Worm (Caenorhabditis elegans) whole organism, L3 larva: ENCODE data around the gene col-69.

Experiments used
- ZK546.5 ChIP-seq: sonication (generic microtip); optimal IDR thresholded peaks from 2 replicates; lab custom pipeline; 2017; ENCODE audit warnings: missing biosample characterization, missing genetic modification characterization
- aly-2 ChIP-seq: fragments of 150-350 bp; optimal IDR thresholded peaks from 2 replicates; lab custom pipeline; 2014; ENCODE audit warnings: missing biosample characterization, missing genetic modification characterization
- ceh-16 ChIP-seq: sonication (generic microtip); optimal IDR thresholded peaks from 2 replicates; lab custom pipeline; 2017; ENCODE audit warnings: missing biosample characterization, missing genetic modification characterization
- ceh-28 ChIP-seq: fragments of 150-350 bp; optimal IDR thresholded peaks from 2 replicates; lab custom pipeline; 2014; ENCODE audit warnings: missing biosample characterization, missing genetic modification reagents, missing genetic modification characterization
- ceh-82 ChIP-seq: fragments of 150-350 bp; optimal IDR thresholded peaks from 2 replicates; lab custom pipeline; 2014; ENCODE audit warnings: missing biosample characterization, missing genetic modification characterization
- egl-27 ChIP-seq: sonication (generic microtip); optimal IDR thresholded peaks from 4 replicates; lab custom pipeline; 2017; ENCODE audit warnings: missing biosample characterization, missing genetic modification reagents, missing genetic modification characterization
- egl-5 ChIP-seq: fragments of 150-350 bp; optimal IDR thresholded peaks from 2 replicates; lab custom pipeline; 2017; ENCODE audit warnings: missing biosample characterization, missing genetic modification reagents, missing genetic modification characterization, inconsistent platforms
- elt-1 ChIP-seq: fragments of 150-350 bp; optimal IDR thresholded peaks from 2 replicates; lab custom pipeline; 2014; ENCODE audit warnings: missing biosample characterization, missing genetic modification characterization
- elt-2 ChIP-seq: sonication (generic microtip); optimal IDR thresholded peaks from 2 replicates; lab custom pipeline; 2016; ENCODE audit warnings: missing genetic modification reagents, mild to moderate bottlenecking, missing genetic modification characterization, missing compliant biosample characterization
- elt-3 ChIP-seq, 3 experiments: fragments of 150-350 bp in 1 of 3; sonication (generic microtip) in 2 of 3; optimal IDR thresholded peaks; 2 replicates in 2 of 3; 4 replicates in 1 of 3; lab custom pipeline; 2014 to 2017; ENCODE audit warnings: missing biosample characterization in 3 of 3, missing genetic modification characterization in 3 of 3
- eor-1 ChIP-seq, 2 experiments: fragments of 150-350 bp; optimal IDR thresholded peaks; 2 replicates each; lab custom pipeline; 2014 to 2018; ENCODE audit warnings: missing biosample characterization in 2 of 2, missing genetic modification characterization in 2 of 2
- fkh-10 ChIP-seq: sonication (generic microtip); optimal IDR thresholded peaks from 2 replicates; lab custom pipeline; 2017; ENCODE audit warnings: missing biosample characterization, missing genetic modification reagents, missing genetic modification characterization
- fkh-2 ChIP-seq: fragments of 150-350 bp; optimal IDR thresholded peaks from 2 replicates; lab custom pipeline; 2014; ENCODE audit warnings: missing biosample characterization, missing genetic modification reagents, missing genetic modification characterization
- hmg-11 ChIP-seq: sonication (generic microtip); optimal IDR thresholded peaks from 2 replicates; lab custom pipeline; 2016; ENCODE audit warnings: missing genetic modification characterization, missing compliant biosample characterization
- jun-1 ChIP-seq: fragments of 150-350 bp; optimal IDR thresholded peaks from 2 replicates; lab custom pipeline; 2014; ENCODE audit warnings: missing biosample characterization, missing genetic modification reagents, missing genetic modification characterization
- lin-15B ChIP-seq: fragments of 150-350 bp; optimal IDR thresholded peaks from 2 replicates; lab custom pipeline; 2014; ENCODE audit warnings: missing biosample characterization, missing genetic modification characterization
- lsy-12 ChIP-seq: sonication (generic microtip); optimal IDR thresholded peaks from 2 replicates; lab custom pipeline; 2016; ENCODE audit warnings: mild to moderate bottlenecking, missing genetic modification characterization, missing compliant biosample characterization
- mdl-1 ChIP-seq: fragments of 150-350 bp; optimal IDR thresholded peaks from 2 replicates; lab custom pipeline; 2014; ENCODE audit warnings: missing biosample characterization, missing genetic modification characterization
- nfya-1 ChIP-seq: sonication (generic microtip); optimal IDR thresholded peaks from 2 replicates; lab custom pipeline; 2017; ENCODE audit warnings: missing genetic modification characterization, mild to moderate bottlenecking, missing compliant biosample characterization, antibody characterized with exemption, moderate library complexity; ENCODE audit not compliant: insufficient read depth
- nhr-11 ChIP-seq: fragments of 150-350 bp; optimal IDR thresholded peaks from 2 replicates; lab custom pipeline; 2014; ENCODE audit warnings: missing biosample characterization, missing genetic modification characterization
- nhr-23 ChIP-seq: fragments of 150-350 bp; optimal IDR thresholded peaks from 2 replicates; lab custom pipeline; 2014; ENCODE audit warnings: missing biosample characterization, missing genetic modification reagents, missing genetic modification characterization
- nhr-25 ChIP-seq: sonication (generic microtip); optimal IDR thresholded peaks from 2 replicates; lab custom pipeline; 2017; ENCODE audit warnings: missing biosample characterization, missing genetic modification characterization
- nhr-43 ChIP-seq: sonication (generic microtip); optimal IDR thresholded peaks from 2 replicates; lab custom pipeline; 2016; ENCODE audit warnings: mild to moderate bottlenecking, missing genetic modification characterization, missing compliant biosample characterization; ENCODE audit not compliant: poor library complexity, severe bottlenecking
- nhr-77 ChIP-seq: fragments of 150-350 bp; optimal IDR thresholded peaks from 2 replicates; lab custom pipeline; 2014; ENCODE audit warnings: missing biosample characterization, missing genetic modification characterization
- pha-4 ChIP-seq: fragments of 150-350 bp; optimal IDR thresholded peaks from 2 replicates; lab custom pipeline; 2014; ENCODE audit warnings: missing biosample characterization, missing genetic modification reagents, missing genetic modification characterization
- pqm-1 ChIP-seq: fragments of 150-350 bp; optimal IDR thresholded peaks from 2 replicates; lab custom pipeline; 2017; ENCODE audit warnings: missing biosample characterization, missing genetic modification characterization, inconsistent platforms
- sea-2 ChIP-seq: fragments of 150-350 bp; sonication (generic microtip); optimal IDR thresholded peaks from 4 replicates; lab custom pipeline; 2014; ENCODE audit warnings: missing biosample characterization, missing genetic modification reagents, missing genetic modification characterization
- skn-1 ChIP-seq: fragments of 150-350 bp; optimal IDR thresholded peaks from 2 replicates; lab custom pipeline; 2014; ENCODE audit warnings: missing biosample characterization, missing genetic modification characterization
- unc-39 ChIP-seq: sonication (generic microtip); optimal IDR thresholded peaks from 4 replicates; lab custom pipeline; 2017; ENCODE audit warnings: missing biosample characterization, missing genetic modification characterization
- unc-62 ChIP-seq: fragments of 150-350 bp; sonication (generic microtip); optimal IDR thresholded peaks from 4 replicates; lab custom pipeline; 2014; ENCODE audit warnings: missing biosample characterization, missing genetic modification reagents, missing genetic modification characterization
- zag-1 ChIP-seq: fragments of 150-350 bp; optimal IDR thresholded peaks from 2 replicates; lab custom pipeline; 2014; ENCODE audit warnings: missing biosample characterization, missing genetic modification characterization
- ztf-4 ChIP-seq: fragments of 150-350 bp; optimal IDR thresholded peaks from 2 replicates; lab custom pipeline; 2014; ENCODE audit warnings: missing biosample characterization, missing genetic modification characterization

Gene col-69

ce11 chrII:303927-304711, 1.4 kb downstream of the col-69 start:
- TF ChIP-seq mdl-1 (tag; lab: Kevin White, UChicago), result no peak
- no peak for TF ChIP-seq jun-1
- no peak for TF ChIP-seq aly-2 (tag; lab: Kevin White, UChicago)
- no peak for TF ChIP-seq ceh-82
- no peak for TF ChIP-seq egl-27 (tag; lab: Kevin White, UChicago)
- TF ChIP-seq unc-62 (GFP tag; lab: Kevin White, UChicago), result no peak
- TF ChIP-seq pqm-1 (tag; lab: Kevin White, UChicago), result no peak
- TF ChIP-seq lsy-12 (tag; lab: Kevin White, UChicago), result no peak
- TF ChIP-seq nfya-1 (tag; lab: Kevin White, UChicago), result no peak
- no peak for TF ChIP-seq unc-39 (tag; lab: Kevin White, UChicago)
- no peak for TF ChIP-seq pha-4 (tag; lab: Kevin White, UChicago)
- TF ChIP-seq fkh-2 (tag; lab: Kevin White, UChicago), result no peak
- no peak for TF ChIP-seq ceh-16 (tag; lab: Kevin White, UChicago)
- no peak for TF ChIP-seq elt-3 (tag; optimal IDR thresholded peaks at IDR 0.05; lab: Kevin White, UChicago)
- no peak for TF ChIP-seq zag-1
- TF ChIP-seq nhr-23, result no peak
- TF ChIP-seq sea-2 (GFP tag; lab: Kevin White, UChicago), result no peak
- TF ChIP-seq elt-1 (tag; lab: Kevin White, UChicago), result no peak
- TF ChIP-seq ztf-4 (tag; lab: Kevin White, UChicago), result no peak
- TF ChIP-seq egl-5 (tag; lab: Kevin White, UChicago), result no peak

ce11 chrII:300977-301772, 4.4 kb downstream of the col-69 start, which contains the start of gene K01A2.5:
TSS of gene K01A2.5 (plus strand) at chrII:301273.
- TF ChIP-seq skn-1 (tag; lab: Kevin White, UChicago), result no peak
- no peak for TF ChIP-seq ZK546.5 (tag; lab: Kevin White, UChicago)
- no peak for TF ChIP-seq nhr-77
- no peak for TF ChIP-seq aly-2 (tag; lab: Kevin White, UChicago)
- peak; percentile 70 for TF ChIP-seq nhr-25
- peak; percentile 86 for TF ChIP-seq nhr-23
- TF ChIP-seq jun-1, result no peak
- TF ChIP-seq fkh-2 (tag; lab: Kevin White, UChicago), result no peak
- no peak for TF ChIP-seq eor-1 (tag; optimal IDR thresholded peaks at IDR 0.05; lab: Kevin White, UChicago)
- TF ChIP-seq fkh-10 (GFP tag; lab: Kevin White, UChicago), result no peak
- TF ChIP-seq egl-5 (tag; lab: Kevin White, UChicago), result no peak

ce11 chrII:299684-300083, 5.9 kb downstream of the col-69 start, which contains the start of gene K01A2.6:
TSS of gene K01A2.6 (plus strand) at chrII:299984.
- TF ChIP-seq hmg-11, result no peak
- no peak for TF ChIP-seq elt-1 (tag; lab: Kevin White, UChicago)
- no peak for TF ChIP-seq nhr-43 (tag; lab: Kevin White, UChicago)
- no peak for TF ChIP-seq ceh-28 (tag; lab: Kevin White, UChicago)
- TF ChIP-seq egl-27 (tag; lab: Kevin White, UChicago), result no peak
- TF ChIP-seq nfya-1 (tag; lab: Kevin White, UChicago), result no peak
- TF ChIP-seq, all 47 proteins: peak for 0

ce11 chrII:296911-297440, 8.6 kb downstream of the col-69 start, which contains the start of the genes clec-117 and B0432.1:
TSS of gene clec-117 (minus strand) at chrII:297011.
TSS of gene B0432.1 (plus strand) at chrII:297390.
- TF ChIP-seq eor-1 (tag; optimal IDR thresholded peaks at IDR 0.05; lab: Kevin White, UChicago) (no peak), ceh-28 (tag; lab: Kevin White, UChicago) (no peak), lin-15B (tag; lab: Kevin White, UChicago) (no peak), nhr-11 (no peak), ceh-82 (no peak), ceh-16 (tag; lab: Kevin White, UChicago) (no peak), aly-2 (tag; lab: Kevin White, UChicago) (no peak), nhr-25 (no peak), fkh-2 (tag; lab: Kevin White, UChicago) (no peak), nhr-43 (tag; lab: Kevin White, UChicago) (no peak), elt-2 (tag; lab: Kevin White, UChicago) (no peak), egl-5 (tag; lab: Kevin White, UChicago) (no peak)
- TF ChIP-seq, all 47 proteins: peak for 0
